Worm (Caenorhabditis elegans) whole organism, early embryonic: ENCODE measurements around the gene cld-1.

Source experiments
- B0310.2 ChIP-seq: sonication (generic microtip); optimal IDR thresholded peaks from 2 replicates; lab custom pipeline; 2016; ENCODE audit warnings: mild to moderate bottlenecking, missing genetic modification characterization, missing compliant biosample characterization
- F13C5.2 ChIP-seq: sonication (generic microtip); optimal IDR thresholded peaks from 2 replicates; lab custom pipeline; 2017; ENCODE audit warnings: mild to moderate bottlenecking, missing genetic modification characterization, inconsistent platforms, missing compliant biosample characterization
- aly-1 ChIP-seq: sonication (generic microtip); optimal IDR thresholded peaks from 2 replicates; lab custom pipeline; 2016; ENCODE audit warnings: missing genetic modification characterization, missing compliant biosample characterization
- ama-1 ChIP-seq: fragments of 150-350 bp; optimal IDR thresholded peaks from 2 replicates; lab custom pipeline; 2014
- ceh-13 ChIP-seq: fragments of 200-800 bp; sonication (Bioruptor generic); optimal IDR thresholded peaks from 2 replicates; lab custom pipeline; 2018; ENCODE audit warnings: mild to moderate bottlenecking, missing genetic modification characterization, missing compliant biosample characterization
- ceh-36 ChIP-seq: sonication (generic microtip); optimal IDR thresholded peaks from 2 replicates; lab custom pipeline; 2016; ENCODE audit warnings: missing genetic modification characterization, inconsistent platforms, missing compliant biosample characterization
- ets-7 ChIP-seq: sonication (generic microtip); optimal IDR thresholded peaks from 2 replicates; lab custom pipeline; 2016; ENCODE audit warnings: missing genotype, missing genetic modification characterization, missing compliant biosample characterization
- flt-1 ChIP-seq: fragments of 200-800 bp; sonication (Bioruptor generic); IDR thresholded peaks from 2 replicates; pipeline ENCODE4 v1.3.6; 2022; ENCODE audit warnings: missing genetic modification characterization, missing compliant biosample characterization
- hmbx-1 ChIP-seq: sonication (generic microtip); optimal IDR thresholded peaks from 2 replicates; lab custom pipeline; 2016; ENCODE audit warnings: mild to moderate bottlenecking, missing genetic modification characterization, missing compliant biosample characterization
- hmg-4 ChIP-seq: fragments of 200-800 bp; sonication (Bioruptor generic); optimal IDR thresholded peaks from 2 replicates; lab custom pipeline; 2018; ENCODE audit warnings: mild to moderate bottlenecking, missing genetic modification characterization, missing compliant biosample characterization
- hnd-1 ChIP-seq: sonication (generic microtip); optimal IDR thresholded peaks from 2 replicates; lab custom pipeline; 2016; ENCODE audit warnings: missing genetic modification characterization, missing compliant biosample characterization
- pes-1 ChIP-seq: fragments of 200-800 bp; sonication (Bioruptor generic); IDR thresholded peaks from 2 replicates; pipeline ENCODE4 v1.3.6; 2022; ENCODE audit warnings: missing genetic modification reagents, missing genetic modification characterization, missing compliant biosample characterization
- scrt-1 ChIP-seq: fragments of 200-800 bp; sonication (Bioruptor generic); IDR thresholded peaks from 2 replicates; pipeline ENCODE4 v1.3.6; 2022; ENCODE audit warnings: missing genetic modification characterization, missing compliant biosample characterization
- sea-1 ChIP-seq: fragments of 200-800 bp; sonication (Bioruptor generic); conservative IDR thresholded peaks from 2 replicates; pipeline ENCODE4 v1.3.6; 2022; ENCODE audit warnings: missing genetic modification characterization, missing compliant biosample characterization
- tbx-11 ChIP-seq: fragments of 200-800 bp; sonication (Bioruptor generic); IDR thresholded peaks from 2 replicates; pipeline ENCODE4 v1.3.6; 2022; ENCODE audit warnings: missing genetic modification characterization, missing compliant biosample characterization
- tbx-37 ChIP-seq: fragments of 200-800 bp; sonication (Bioruptor generic); conservative IDR thresholded peaks from 2 replicates; pipeline ENCODE4 v1.3.6; 2022; ENCODE audit warnings: missing genetic modification reagents, missing genetic modification characterization, missing compliant biosample characterization
- tra-4 ChIP-seq: sonication (generic microtip); optimal IDR thresholded peaks from 2 replicates; lab custom pipeline; 2017; ENCODE audit warnings: missing genetic modification characterization, missing compliant biosample characterization

cld-1 gene

ce11 chrIV:12893166-12893565 lies 42.9 kb downstream of the cld-1 start, which contains the start of gene K08D8.12:
K08D8.12 (plus strand) TSS chrIV:12893466.
- TF ChIP-seq B0310.2 (tag; lab: Kevin White, UChicago) (no peak), tra-4 (tag; lab: Kevin White, UChicago) (no peak), hmbx-1 (tag; lab: Kevin White, UChicago) (no peak), hmg-4 (GFP tag; lab: Kevin White, UChicago) (no peak), aly-1 (tag; lab: Kevin White, UChicago) (no peak), hnd-1 (tag; lab: Kevin White, UChicago) (no peak), sea-1 (GFP tag; lab: Robert Waterston, UW) (no peak), tbx-11 (GFP tag; lab: Robert Waterston, UW) (no peak), ceh-13 (GFP tag; lab: Kevin White, UChicago) (no peak)

ce11 chrIV:12892194-12892593 lies 43.9 kb downstream of the cld-1 start, which contains the start of gene K08D8.1:
K08D8.1 (plus strand) TSS chrIV:12892494.
- TF ChIP-seq ceh-13 (GFP tag; lab: Kevin White, UChicago) (no peak), B0310.2 (tag; lab: Kevin White, UChicago) (no peak), ceh-36 (no peak), hnd-1 (tag; lab: Kevin White, UChicago) (no peak), tra-4 (tag; lab: Kevin White, UChicago) (no peak), scrt-1 (GFP tag; lab: Robert Waterston, UW) (no peak), hmbx-1 (tag; lab: Kevin White, UChicago) (no peak), ets-7 (tag; lab: Kevin White, UChicago) (no peak), tbx-11 (GFP tag; lab: Robert Waterston, UW) (no peak), flt-1 (GFP tag; lab: Robert Waterston, UW) (no peak), pes-1 (GFP tag; lab: Robert Waterston, UW) (no peak), hmg-4 (GFP tag; lab: Kevin White, UChicago) (no peak), F13C5.2 (no peak), tbx-37 (no peak), ama-1 (no peak), aly-1 (tag; lab: Kevin White, UChicago) (no peak), sea-1 (GFP tag; lab: Robert Waterston, UW) (no peak)

ce11 chrIV:12891080-12891479 lies 45.0 kb downstream of the cld-1 start:
- no peak for TF ChIP-seq hmg-4 (GFP tag; lab: Kevin White, UChicago)
- TF ChIP-seq flt-1 (GFP tag; lab: Robert Waterston, UW): no peak
- TF ChIP-seq F13C5.2: no peak
- no peak for TF ChIP-seq pes-1 (GFP tag; lab: Robert Waterston, UW)
- no peak for TF ChIP-seq tra-4 (tag; lab: Kevin White, UChicago)
- TF ChIP-seq ama-1: no peak
- TF ChIP-seq ceh-13 (GFP tag; lab: Kevin White, UChicago): no peak
- no peak for TF ChIP-seq ets-7 (tag; lab: Kevin White, UChicago)
- TF ChIP-seq ceh-36: no peak
- no peak for TF ChIP-seq scrt-1 (GFP tag; lab: Robert Waterston, UW)
- TF ChIP-seq tbx-37: no peak
- TF ChIP-seq B0310.2 (tag; lab: Kevin White, UChicago): no peak
- no peak for TF ChIP-seq aly-1 (tag; lab: Kevin White, UChicago)
- no peak for TF ChIP-seq tbx-11 (GFP tag; lab: Robert Waterston, UW)
- no peak for TF ChIP-seq sea-1 (GFP tag; lab: Robert Waterston, UW)
- no peak for TF ChIP-seq hmbx-1 (tag; lab: Kevin White, UChicago)
- no peak for TF ChIP-seq hnd-1 (tag; lab: Kevin White, UChicago)

- no peak for TF ChIP-seq flt-1 (GFP tag; lab: Robert Waterston, UW)
- no peak for TF ChIP-seq hmbx-1 (tag; lab: Kevin White, UChicago)
- no peak for TF ChIP-seq sea-1 (GFP tag; lab: Robert Waterston, UW)
- no peak for TF ChIP-seq tbx-37
- TF ChIP-seq ama-1: no peak
- no peak for TF ChIP-seq F13C5.2
Measured at ce11 chrIV:12890445-12890844, 45.6 kb downstream of the cld-1 start, which contains the start of gene K08D8.6. K08D8.6 (minus strand) TSS chrIV:12890508.

- TF ChIP-seq hmbx-1 (tag; lab: Kevin White, UChicago) (no peak), ama-1 (no peak), scrt-1 (GFP tag; lab: Robert Waterston, UW) (no peak), tbx-11 (GFP tag; lab: Robert Waterston, UW) (no peak), aly-1 (tag; lab: Kevin White, UChicago) (no peak), tbx-37 (no peak), pes-1 (GFP tag; lab: Robert Waterston, UW) (no peak), tra-4 (tag; lab: Kevin White, UChicago) (no peak), F13C5.2 (no peak), hnd-1 (tag; lab: Kevin White, UChicago) (no peak), ceh-13 (GFP tag; lab: Kevin White, UChicago) (no peak), flt-1 (GFP tag; lab: Robert Waterston, UW) (no peak), sea-1 (GFP tag; lab: Robert Waterston, UW) (no peak), hmg-4 (GFP tag; lab: Kevin White, UChicago) (no peak), B0310.2 (tag; lab: Kevin White, UChicago) (no peak), ceh-36 (no peak), ets-7 (tag; lab: Kevin White, UChicago) (no peak)
Measured at ce11 chrIV:12886012-12886411, 50.1 kb downstream of the cld-1 start.
